Fruit fly (Drosophila melanogaster): ENCODE data around the gene KFase.

dm6 chr2L:6500648-6501325, 12.2 kb upstream of the KFase start:
- TF ChIP-seq psq (GFP tag; optimal IDR thresholded peaks at IDR 0.05): no peak
- TF ChIP-seq h (GFP tag; optimal IDR thresholded peaks at IDR 0.05): no peak
- no peak for TF ChIP-seq tai (GFP tag; optimal IDR thresholded peaks at IDR 0.05)
- no peak for TF ChIP-seq lola (GFP tag; optimal IDR thresholded peaks at IDR 0.05)
- TF ChIP-seq fru (GFP tag; optimal IDR thresholded peaks at IDR 0.05): no peak
